Worm (Caenorhabditis elegans) whole organism, midembryonic: ENCODE data around the gene ape-1.

Experiments used
- cog-1 ChIP-seq: sonication (generic microtip); optimal IDR thresholded peaks from 2 replicates; lab custom pipeline; 2016; ENCODE audit warnings: missing genetic modification characterization, missing compliant biosample characterization
- flt-1 ChIP-seq: fragments of 200-800 bp; sonication (Bioruptor generic); IDR thresholded peaks from 2 replicates; pipeline ENCODE4 v1.3.6; 2022; ENCODE audit warnings: missing genetic modification characterization, missing compliant biosample characterization
- ref-1 ChIP-seq: fragments of 200-800 bp; sonication (Bioruptor generic); conservative IDR thresholded peaks from 2 replicates; pipeline ENCODE4 v1.3.6; 2022; ENCODE audit warnings: missing genetic modification reagents, missing genetic modification characterization, missing compliant biosample characterization
- ztf-23 ChIP-seq: fragments of 200-800 bp; sonication (Bioruptor generic); IDR thresholded peaks from 2 replicates; pipeline ENCODE4 v1.3.6; 2022; ENCODE audit warnings: missing genetic modification reagents, missing genetic modification characterization, missing compliant biosample characterization
- ztf-29 ChIP-seq: fragments of 200-800 bp; sonication (Bioruptor generic); IDR thresholded peaks from 2 replicates; pipeline ENCODE4 v1.3.6; 2022; ENCODE audit warnings: missing genetic modification reagents, missing genetic modification characterization, missing compliant biosample characterization

DNA sequence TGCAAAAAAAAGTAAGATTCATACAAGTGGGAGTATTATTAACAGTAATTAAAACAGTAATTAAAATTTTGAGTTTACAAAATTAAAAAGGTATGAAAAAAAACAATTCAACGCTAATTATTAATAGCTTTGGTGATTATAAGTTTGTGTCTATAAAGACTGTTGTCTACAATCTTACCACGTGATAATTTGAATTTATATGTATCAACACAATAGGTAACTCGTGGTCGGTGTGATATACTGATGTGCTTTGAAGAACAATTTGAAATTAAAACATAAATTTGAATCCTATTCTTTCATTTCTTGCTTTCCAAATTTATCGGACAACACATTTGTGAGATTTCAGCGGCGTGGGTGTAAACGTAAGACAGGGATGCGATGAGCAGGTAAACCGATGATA lies 47.9 kb upstream of the ape-1 start:
- TF ChIP-seq ztf-29: no peak
- TF ChIP-seq flt-1 (GFP tag; lab: Robert Waterston, UW): no peak
- no peak for TF ChIP-seq ztf-23
- TF ChIP-seq cog-1 (tag; lab: Kevin White, UChicago): no peak
- TF ChIP-seq ref-1 (GFP tag; lab: Robert Waterston, UW): no peak
